Fruit fly (Drosophila melanogaster): Measurements from ENCODE around the gene cDIP.

cDIP gene

DNA sequence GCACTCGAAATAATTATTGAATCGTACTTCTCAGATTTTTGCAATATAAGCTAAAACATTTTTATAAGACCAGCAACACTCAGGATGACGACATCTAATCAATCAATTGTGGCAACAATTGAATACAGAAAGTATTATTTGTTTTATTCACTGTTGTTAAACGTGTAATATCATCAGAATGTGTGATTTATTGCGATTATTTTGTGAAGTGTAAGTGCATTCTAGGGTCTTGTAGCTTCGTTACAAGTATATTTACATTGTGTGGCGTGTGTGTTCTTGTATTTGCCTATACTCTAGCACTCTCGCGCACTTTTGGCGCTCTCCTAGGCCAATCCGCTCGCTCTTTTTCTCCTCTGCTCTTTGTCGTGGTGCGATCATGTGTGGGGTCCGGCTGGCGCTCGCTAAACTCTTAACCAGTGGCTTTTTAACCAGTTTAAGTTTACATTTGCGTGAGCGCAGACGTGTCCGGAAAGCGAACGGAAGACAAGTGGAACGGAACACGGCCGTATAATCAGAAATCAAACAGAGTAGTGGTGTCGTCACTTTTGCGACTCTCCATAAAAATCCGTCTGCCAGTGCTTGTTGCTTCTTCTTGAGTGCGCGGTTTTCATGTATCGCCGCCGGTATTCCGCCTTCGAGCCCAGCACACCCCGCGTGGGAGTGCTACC lies 43.7 kb upstream of the cDIP start (continued):
- TF ChIP-seq pzg (GFP tag; optimal IDR thresholded peaks at IDR 0.05) (no peak), lov (optimal IDR thresholded peaks at IDR 0.05) (no peak), lov (GFP tag; IDR thresholded peaks at IDR 0.05) (no peak), CG3995 (GFP tag; optimal IDR thresholded peaks at IDR 0.05) (peak; percentile 18), CG9932 (GFP tag; IDR thresholded peaks at IDR 0.05) (0 out of 2 replicates have a peak, but pooled peaks have one; percentile 16), hkb (optimal IDR thresholded peaks at IDR 0.05) (no peak), hkb (GFP tag; IDR thresholded peaks at IDR 0.05) (peak; percentile 80), tin (GFP tag; optimal IDR thresholded peaks at IDR 0.05) (peak; percentile 72), lola (GFP tag; optimal IDR thresholded peaks at IDR 0.05) (peak in 1 of 3 experiments; percentile 84), CG42726 (GFP tag; IDR thresholded peaks at IDR 0.05; ENCODE audit: partially characterized antibody) (no peak), Sox100B (GFP tag; optimal IDR thresholded peaks at IDR 0.05) (peak; percentile 89), BtbVII (GFP tag; optimal IDR thresholded peaks at IDR 0.05) (peak; percentile 63), CG17612 (GFP tag; IDR thresholded peaks at IDR 0.05) (0 out of 2 replicates have a peak, but pooled peaks have one; percentile 31), ATbp (GFP tag; optimal IDR thresholded peaks at IDR 0.05) (peak; percentile 92), CG10543 (GFP tag; optimal IDR thresholded peaks at IDR 0.05) (no peak), seq (GFP tag; IDR thresholded peaks at IDR 0.05) (peak; percentile 59; the same call in 1 of the 2 replicates), bsh (GFP tag; optimal IDR thresholded peaks at IDR 0.05) (peak; percentile 87 to 95), CG16779 (GFP tag; IDR thresholded peaks at IDR 0.05) (no peak), tgo (GFP tag; IDR thresholded peaks at IDR 0.05) (peak; percentile 77), CG1602 (GFP tag; optimal IDR thresholded peaks at IDR 0.05) (peak; percentile 82), peb (GFP tag; IDR thresholded peaks at IDR 0.05) (peak; percentile 41; the same call in 1 of the 2 replicates), Dfd (GFP tag; optimal IDR thresholded peaks at IDR 0.05) (no peak), CG2678 (tag; optimal IDR thresholded peaks at IDR 0.05) (peak; percentile 91), CG2116 (GFP tag; optimal IDR thresholded peaks at IDR 0.05) (peak; percentile 51), trem (tag; optimal IDR thresholded peaks at IDR 0.05) (peak; percentile 88), chif (GFP tag; optimal IDR thresholded peaks at IDR 0.05) (peak; percentile 79 to 89), CG10147 (GFP tag; optimal IDR thresholded peaks at IDR 0.05) (peak; percentile 69), CG10366 (GFP tag; IDR thresholded peaks at IDR 0.05) (peak; percentile 74), p53 (GFP tag; optimal IDR thresholded peaks at IDR 0.05) (no peak), CG18764 (GFP tag; optimal IDR thresholded peaks at IDR 0.05) (peak; percentile 68), CG14050 (GFP tag; IDR thresholded peaks at IDR 0.05) (peak; percentile 55; the same call in 2 of the 3 replicates), H15 (GFP tag; IDR thresholded peaks at IDR 0.05) (peak; percentile 77), CG4707 (GFP tag; optimal IDR thresholded peaks at IDR 0.05) (peak; percentile 72), hth (optimal IDR thresholded peaks at IDR 0.05) (no peak), CG16815 (GFP tag; optimal IDR thresholded peaks at IDR 0.05) (peak; percentile 51), twi (tag; optimal IDR thresholded peaks at IDR 0.05) (peak; percentile 66), crp (GFP tag; optimal IDR thresholded peaks at IDR 0.05) (peak in 1 of 2 experiments; percentile 49), CG10209 (GFP tag; optimal IDR thresholded peaks at IDR 0.05) (peak; percentile 88), CG11695 (GFP tag; IDR thresholded peaks at IDR 0.05) (peak; percentile 76), sd (tag; optimal IDR thresholded peaks at IDR 0.05) (peak; percentile 59), CG7357 (GFP tag; IDR thresholded peaks at IDR 0.05) (peak; percentile 68), Usf (GFP tag; optimal IDR thresholded peaks at IDR 0.05) (peak; percentile 11), CG8290 (GFP tag; optimal IDR thresholded peaks at IDR 0.05) (peak; percentile 39), CG8290 (tag; optimal IDR thresholded peaks at IDR 0.05) (peak in 1 of 2 experiments; percentile 84), CG6654 (GFP tag; optimal IDR thresholded peaks at IDR 0.05) (peak; percentile 81), D (optimal IDR thresholded peaks at IDR 0.05) (no peak), D (GFP tag; optimal IDR thresholded peaks at IDR 0.05) (peak; percentile 84), ems (GFP tag; optimal IDR thresholded peaks at IDR 0.05) (peak; percentile 75), D19A (tag; optimal IDR thresholded peaks at IDR 0.05) (peak; percentile 90), BEAF-32 (GFP tag; optimal IDR thresholded peaks at IDR 0.05) (no peak)

All from whole organism, embryonic.